Worm (Caenorhabditis elegans) whole organism, early embryonic: ENCODE data around the gene grd-2.

Experiments used
- B0310.2 ChIP-seq: sonication (generic microtip); optimal IDR thresholded peaks from 2 replicates; lab custom pipeline; 2016; ENCODE audit warnings: mild to moderate bottlenecking, missing genetic modification characterization, missing compliant biosample characterization
- F13C5.2 ChIP-seq: sonication (generic microtip); optimal IDR thresholded peaks from 2 replicates; lab custom pipeline; 2017; ENCODE audit warnings: mild to moderate bottlenecking, missing genetic modification characterization, inconsistent platforms, missing compliant biosample characterization
- aly-1 ChIP-seq: sonication (generic microtip); optimal IDR thresholded peaks from 2 replicates; lab custom pipeline; 2016; ENCODE audit warnings: missing genetic modification characterization, missing compliant biosample characterization
- ama-1 ChIP-seq: fragments of 150-350 bp; optimal IDR thresholded peaks from 2 replicates; lab custom pipeline; 2014
- ceh-13 ChIP-seq: fragments of 200-800 bp; sonication (Bioruptor generic); optimal IDR thresholded peaks from 2 replicates; lab custom pipeline; 2018; ENCODE audit warnings: mild to moderate bottlenecking, missing genetic modification characterization, missing compliant biosample characterization
- ceh-36 ChIP-seq: sonication (generic microtip); optimal IDR thresholded peaks from 2 replicates; lab custom pipeline; 2016; ENCODE audit warnings: missing genetic modification characterization, inconsistent platforms, missing compliant biosample characterization
- ets-7 ChIP-seq: sonication (generic microtip); optimal IDR thresholded peaks from 2 replicates; lab custom pipeline; 2016; ENCODE audit warnings: missing genotype, missing genetic modification characterization, missing compliant biosample characterization
- flt-1 ChIP-seq: fragments of 200-800 bp; sonication (Bioruptor generic); IDR thresholded peaks from 2 replicates; pipeline ENCODE4 v1.3.6; 2022; ENCODE audit warnings: missing genetic modification characterization, missing compliant biosample characterization
- hmbx-1 ChIP-seq: sonication (generic microtip); optimal IDR thresholded peaks from 2 replicates; lab custom pipeline; 2016; ENCODE audit warnings: mild to moderate bottlenecking, missing genetic modification characterization, missing compliant biosample characterization
- hmg-4 ChIP-seq: fragments of 200-800 bp; sonication (Bioruptor generic); optimal IDR thresholded peaks from 2 replicates; lab custom pipeline; 2018; ENCODE audit warnings: mild to moderate bottlenecking, missing genetic modification characterization, missing compliant biosample characterization
- hnd-1 ChIP-seq: sonication (generic microtip); optimal IDR thresholded peaks from 2 replicates; lab custom pipeline; 2016; ENCODE audit warnings: missing genetic modification characterization, missing compliant biosample characterization
- pes-1 ChIP-seq: fragments of 200-800 bp; sonication (Bioruptor generic); IDR thresholded peaks from 2 replicates; pipeline ENCODE4 v1.3.6; 2022; ENCODE audit warnings: missing genetic modification reagents, missing genetic modification characterization, missing compliant biosample characterization
- scrt-1 ChIP-seq: fragments of 200-800 bp; sonication (Bioruptor generic); IDR thresholded peaks from 2 replicates; pipeline ENCODE4 v1.3.6; 2022; ENCODE audit warnings: missing genetic modification characterization, missing compliant biosample characterization
- sea-1 ChIP-seq: fragments of 200-800 bp; sonication (Bioruptor generic); conservative IDR thresholded peaks from 2 replicates; pipeline ENCODE4 v1.3.6; 2022; ENCODE audit warnings: missing genetic modification characterization, missing compliant biosample characterization
- tbx-11 ChIP-seq: fragments of 200-800 bp; sonication (Bioruptor generic); IDR thresholded peaks from 2 replicates; pipeline ENCODE4 v1.3.6; 2022; ENCODE audit warnings: missing genetic modification characterization, missing compliant biosample characterization
- tbx-37 ChIP-seq: fragments of 200-800 bp; sonication (Bioruptor generic); conservative IDR thresholded peaks from 2 replicates; pipeline ENCODE4 v1.3.6; 2022; ENCODE audit warnings: missing genetic modification reagents, missing genetic modification characterization, missing compliant biosample characterization
- tra-4 ChIP-seq: sonication (generic microtip); optimal IDR thresholded peaks from 2 replicates; lab custom pipeline; 2017; ENCODE audit warnings: missing genetic modification characterization, missing compliant biosample characterization

The grd-2 gene

ce11 chrV:20579534-20579933, 30.1 kb upstream of the grd-2 start, which contains the start of gene F26F2.8:
TSS of gene F26F2.8 (plus strand) at chrV:20579546.
- no peak for TF ChIP-seq tbx-37
- TF ChIP-seq pes-1 (GFP tag; lab: Robert Waterston, UW): no peak
- TF ChIP-seq aly-1 (tag; lab: Kevin White, UChicago): no peak
- TF ChIP-seq flt-1 (GFP tag; lab: Robert Waterston, UW): no peak
- TF ChIP-seq hmbx-1: no peak
- TF ChIP-seq ceh-36 (tag; lab: Kevin White, UChicago): no peak
- no peak for TF ChIP-seq hnd-1 (tag; lab: Kevin White, UChicago)
- TF ChIP-seq F13C5.2 (tag; lab: Kevin White, UChicago): no peak
- TF ChIP-seq ceh-13: no peak

- no peak for TF ChIP-seq ceh-13
- no peak for TF ChIP-seq aly-1 (tag; lab: Kevin White, UChicago)
- 0 out of 2 replicates have a peak, but pooled peaks have one; percentile 18 for TF ChIP-seq tbx-11 (GFP tag; lab: Robert Waterston, UW)
- peak; percentile 76 for TF ChIP-seq F13C5.2 (tag; lab: Kevin White, UChicago)
- 0 out of 2 replicates have a peak, but pooled peaks have one; percentile 19 for TF ChIP-seq tbx-37
- TF ChIP-seq pes-1 (GFP tag; lab: Robert Waterston, UW): 0 out of 2 replicates have a peak, but pooled peaks have one; percentile 42
- TF ChIP-seq hmg-4 (GFP tag; lab: Kevin White, UChicago): peak; percentile 32
Observed at ce11 chrV:20580511-20581040, 29.0 kb upstream of the grd-2 start, which contains the start of gene F26F2.7. TSS of gene F26F2.7 (plus strand) at chrV:20580990.

ce11 chrV:20594746-20595145, 14.8 kb upstream of the grd-2 start, which contains the start of gene F26F2.10:
TSS of gene F26F2.10 (minus strand) at chrV:20594846.
- TF ChIP-seq ceh-36 (tag; lab: Kevin White, UChicago) (no peak), hmbx-1 (no peak), tbx-37 (no peak), hmg-4 (GFP tag; lab: Kevin White, UChicago) (no peak), ets-7 (tag; lab: Kevin White, UChicago) (no peak), ama-1 (lab: Kevin White, UChicago) (no peak), flt-1 (GFP tag; lab: Robert Waterston, UW) (no peak), B0310.2 (tag; lab: Kevin White, UChicago) (no peak), scrt-1 (GFP tag; lab: Robert Waterston, UW) (no peak), aly-1 (tag; lab: Kevin White, UChicago) (no peak), ceh-13 (no peak), F13C5.2 (tag; lab: Kevin White, UChicago) (no peak), tra-4 (tag; lab: Kevin White, UChicago) (no peak), tbx-11 (GFP tag; lab: Robert Waterston, UW) (no peak)

- no peak for TF ChIP-seq aly-1 (tag; lab: Kevin White, UChicago)
- TF ChIP-seq sea-1 (GFP tag; lab: Robert Waterston, UW): no peak
- no peak for TF ChIP-seq tbx-37
- TF ChIP-seq ceh-36 (tag; lab: Kevin White, UChicago): no peak
- TF ChIP-seq scrt-1 (GFP tag; lab: Robert Waterston, UW): no peak
- no peak for TF ChIP-seq F13C5.2 (tag; lab: Kevin White, UChicago)
- no peak for TF ChIP-seq flt-1 (GFP tag; lab: Robert Waterston, UW)
- TF ChIP-seq ama-1 (lab: Kevin White, UChicago): no peak
- TF ChIP-seq hmbx-1: no peak
- TF ChIP-seq pes-1 (GFP tag; lab: Robert Waterston, UW): no peak
- TF ChIP-seq hnd-1 (tag; lab: Kevin White, UChicago): no peak
- no peak for TF ChIP-seq tra-4 (tag; lab: Kevin White, UChicago)
- TF ChIP-seq ceh-13: no peak
- TF ChIP-seq B0310.2 (tag; lab: Kevin White, UChicago): no peak
- TF ChIP-seq hmg-4 (GFP tag; lab: Kevin White, UChicago): no peak
- no peak for TF ChIP-seq tbx-11 (GFP tag; lab: Robert Waterston, UW)
Observed at ce11 chrV:20595653-20596052, 13.9 kb upstream of the grd-2 start, which contains the start of gene F26F2.11. TSS of gene F26F2.11 (minus strand) at chrV:20595753.

- no peak for TF ChIP-seq scrt-1 (GFP tag; lab: Robert Waterston, UW)
- no peak for TF ChIP-seq hnd-1 (tag; lab: Kevin White, UChicago)
Observed at ce11 chrV:20597076-20597475, 12.5 kb upstream of the grd-2 start, which contains the start of gene F46B3.1. TSS of gene F46B3.1 (minus strand) at chrV:20597176.

ce11 chrV:20599795-20600194, 9.8 kb upstream of the grd-2 start, which contains the start of gene col-163:
TSS of gene col-163 (plus strand) at chrV:20600095.
- TF ChIP-seq hnd-1 (tag; lab: Kevin White, UChicago) (no peak), scrt-1 (GFP tag; lab: Robert Waterston, UW) (no peak), pes-1 (GFP tag; lab: Robert Waterston, UW) (no peak), hmg-4 (GFP tag; lab: Kevin White, UChicago) (no peak), ets-7 (tag; lab: Kevin White, UChicago) (no peak), sea-1 (GFP tag; lab: Robert Waterston, UW) (no peak), tbx-37 (no peak), ceh-36 (tag; lab: Kevin White, UChicago) (no peak), tra-4 (tag; lab: Kevin White, UChicago) (no peak), F13C5.2 (tag; lab: Kevin White, UChicago) (no peak), B0310.2 (tag; lab: Kevin White, UChicago) (no peak), ceh-13 (no peak)

- TF ChIP-seq ama-1 (lab: Kevin White, UChicago): no peak
- no peak for TF ChIP-seq tra-4 (tag; lab: Kevin White, UChicago)
Observed at ce11 chrV:20600704-20601103, 8.9 kb upstream of the grd-2 start.

- TF ChIP-seq ama-1 (lab: Kevin White, UChicago) (no peak), hnd-1 (tag; lab: Kevin White, UChicago) (no peak), pes-1 (GFP tag; lab: Robert Waterston, UW) (no peak), F13C5.2 (tag; lab: Kevin White, UChicago) (no peak), ceh-13 (no peak), tbx-11 (GFP tag; lab: Robert Waterston, UW) (no peak), ets-7 (tag; lab: Kevin White, UChicago) (no peak), tra-4 (tag; lab: Kevin White, UChicago) (no peak)
Observed at ce11 chrV:20603014-20603413, 6.6 kb upstream of the grd-2 start, which contains the start of gene ttr-11. TSS of gene ttr-11 (plus strand) at chrV:20603314.
